Worm (Caenorhabditis elegans) whole organism, L4 larva: ENCODE data around the gene eol-1.

Source experiments
- R02D3.7 ChIP-seq: fragments of 150-350 bp; sonication (generic microtip); optimal IDR thresholded peaks from 3 replicates; lab custom pipeline; 2014; ENCODE audit warnings: missing biosample characterization, missing genetic modification characterization
- arid-1 ChIP-seq: fragments of 200-800 bp; sonication (Bioruptor generic); conservative IDR thresholded peaks from 2 replicates; pipeline ENCODE4 v1.3.6; 2022; ENCODE audit warnings: missing genetic modification reagents, missing genetic modification characterization, missing compliant biosample characterization
- ceh-28 ChIP-seq: fragments of 150-350 bp; optimal IDR thresholded peaks from 2 replicates; lab custom pipeline; 2014; ENCODE audit warnings: missing biosample characterization, missing genetic modification reagents, missing genetic modification characterization
- ceh-32 ChIP-seq: sonication (generic microtip); optimal IDR thresholded peaks from 2 replicates; lab custom pipeline; 2016; ENCODE audit warnings: mild to moderate bottlenecking, missing genetic modification characterization, missing compliant biosample characterization; ENCODE audit not compliant: poor library complexity
- ceh-62 ChIP-seq: sonication (generic microtip); optimal IDR thresholded peaks from 2 replicates; lab custom pipeline; 2017; ENCODE audit warnings: missing biosample characterization, missing genetic modification characterization
- lin-1 ChIP-seq: fragments of 200-800 bp; sonication (Bioruptor generic); IDR thresholded peaks from 2 replicates; pipeline ENCODE4 v1.3.6; 2022; ENCODE audit warnings: missing genetic modification reagents, missing genetic modification characterization, missing compliant biosample characterization
- nhr-10 ChIP-seq: fragments of 150-350 bp; optimal IDR thresholded peaks from 2 replicates; lab custom pipeline; 2014; ENCODE audit warnings: missing biosample characterization, missing genetic modification characterization
- nhr-11 ChIP-seq: fragments of 150-350 bp; optimal IDR thresholded peaks from 2 replicates; lab custom pipeline; 2014; ENCODE audit warnings: missing biosample characterization, missing genetic modification characterization
- ztf-11 ChIP-seq: fragments of 150-350 bp; optimal IDR thresholded peaks from 2 replicates; lab custom pipeline; 2014; ENCODE audit warnings: missing biosample characterization, missing genetic modification characterization

DNA sequence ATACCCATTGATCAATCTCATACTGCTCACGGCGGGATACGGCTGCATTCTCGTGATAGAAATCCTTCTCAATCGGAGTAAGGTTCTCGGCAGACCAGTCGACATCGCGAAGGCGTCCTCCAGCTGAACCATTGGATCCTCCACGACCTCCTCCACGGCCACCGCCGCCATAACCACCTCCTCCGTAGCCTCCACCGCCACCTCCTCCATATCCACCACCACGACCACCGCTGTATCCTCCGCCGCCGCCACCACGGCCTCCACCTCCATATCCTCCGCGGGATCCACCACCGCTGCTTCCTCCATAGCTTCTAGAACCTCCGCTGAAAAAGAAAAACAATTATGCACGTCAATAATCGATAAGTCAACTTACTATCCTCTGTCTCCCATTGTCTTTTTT, 30.7 kb upstream of the eol-1 start:
- TF ChIP-seq R02D3.7 (no peak), nhr-10 (no peak), arid-1 (GFP tag; lab: Robert Waterston, UW) (no peak), ceh-62 (tag; lab: Kevin White, UChicago) (no peak), ztf-11 (tag; lab: Kevin White, UChicago) (no peak), lin-1 (no peak), ceh-32 (tag; lab: Kevin White, UChicago) (no peak), nhr-11 (tag; lab: Kevin White, UChicago) (no peak), ceh-28 (tag; lab: Kevin White, UChicago) (no peak)
